Worm (Caenorhabditis elegans) whole organism, L1 larva: ENCODE results near the gene T13C5.10.
A peak's percentile ranks its signal among the peaks of the same experiment; 100 is the strongest.

ENCODE experiments used
- C04F5.9 ChIP-seq: sonication (generic microtip); optimal IDR thresholded peaks from 2 replicates; lab custom pipeline; 2016; ENCODE audit warnings: missing genetic modification characterization, missing compliant biosample characterization
- C16A3.4 ChIP-seq: fragments of 150-350 bp; optimal IDR thresholded peaks from 2 replicates; lab custom pipeline; 2014; ENCODE audit warnings: missing biosample characterization, missing genetic modification characterization
- Y116A8C.19 ChIP-seq: sonication (generic microtip); optimal IDR thresholded peaks from 2 replicates; lab custom pipeline; 2016; ENCODE audit warnings: missing compliant biosample characterization, missing genetic modification characterization, borderline replicate concordance
- blmp-1 ChIP-seq: fragments of 150-350 bp; optimal IDR thresholded peaks from 2 replicates; lab custom pipeline; 2014; ENCODE audit warnings: missing biosample characterization, missing genetic modification characterization
- ceh-63 ChIP-seq: fragments of 200-800 bp; sonication (Bioruptor generic); optimal IDR thresholded peaks from 2 replicates; lab custom pipeline; 2018; ENCODE audit warnings: mild to moderate bottlenecking, missing genetic modification characterization, missing compliant biosample characterization
- ceh-8 ChIP-seq: fragments of 200-800 bp; sonication (Bioruptor generic); optimal IDR thresholded peaks from 2 replicates; lab custom pipeline; 2018; ENCODE audit warnings: mild to moderate bottlenecking, missing genetic modification characterization, moderate library complexity, missing compliant biosample characterization
- ceh-82 ChIP-seq, 3 experiments: fragments of 150-350 bp in 1 of 3; sonication (generic microtip) in 2 of 3; optimal IDR thresholded peaks; 2 replicates each; lab custom pipeline; 2014 to 2017; ENCODE audit warnings: missing biosample characterization in 3 of 3, missing genetic modification characterization in 3 of 3
- dsc-1 ChIP-seq: sonication (generic microtip); optimal IDR thresholded peaks from 2 replicates; lab custom pipeline; 2016; ENCODE audit warnings: mild to moderate bottlenecking, missing genetic modification characterization, missing compliant biosample characterization
- egl-13 ChIP-seq: sonication (generic microtip); optimal IDR thresholded peaks from 2 replicates; lab custom pipeline; 2016; ENCODE audit warnings: missing genotype, missing genetic modification reagents, missing genetic modification characterization, missing compliant biosample characterization
- elt-3 ChIP-seq, 6 experiments: fragments of 150-350 bp in 1 of 6; sonication (generic microtip); optimal IDR thresholded peaks; 2 replicates each; lab custom pipeline; 2017 to 2018; ENCODE audit warnings: missing biosample characterization in 6 of 6, missing genetic modification characterization in 6 of 6, inconsistent platforms in 1 of 6
- ets-5 ChIP-seq: fragments of 200-800 bp; sonication (Bioruptor generic); IDR thresholded peaks from 2 replicates; pipeline ENCODE4 v1.3.6; 2022; ENCODE audit warnings: missing genetic modification characterization, missing compliant biosample characterization
- fkh-8 ChIP-seq: sonication (generic microtip); optimal IDR thresholded peaks from 2 replicates; lab custom pipeline; 2016; ENCODE audit warnings: mild to moderate bottlenecking, missing genetic modification characterization, missing compliant biosample characterization
- grh-1 ChIP-seq: fragments of 200-800 bp; sonication (Bioruptor generic); IDR thresholded peaks from 2 replicates; pipeline ENCODE4 v1.3.6; 2022; ENCODE audit warnings: missing genetic modification reagents, missing genetic modification characterization, missing compliant biosample characterization
- hlh-17 ChIP-seq: fragments of 200-800 bp; sonication (Bioruptor generic); optimal IDR thresholded peaks from 2 replicates; lab custom pipeline; 2018; ENCODE audit warnings: missing genetic modification characterization, mild to moderate bottlenecking, missing compliant biosample characterization, moderate library complexity, borderline replicate concordance
- irx-1 ChIP-seq: sonication (generic microtip); optimal IDR thresholded peaks from 2 replicates; lab custom pipeline; 2016; ENCODE audit warnings: missing genetic modification characterization, missing compliant biosample characterization
- isw-1 ChIP-seq: fragments of 200-800 bp; sonication (Bioruptor generic); IDR thresholded peaks from 2 replicates; pipeline ENCODE4 v1.3.6; 2022; ENCODE audit warnings: missing genetic modification characterization, missing compliant biosample characterization
- jun-1 ChIP-seq: fragments of 150-350 bp; optimal IDR thresholded peaks from 2 replicates; lab custom pipeline; 2014; ENCODE audit warnings: missing biosample characterization, missing genetic modification reagents, missing genetic modification characterization
- lin-14 ChIP-seq: fragments of 200-800 bp; sonication (Bioruptor generic); optimal IDR thresholded peaks from 2 replicates; lab custom pipeline; 2018; ENCODE audit warnings: mild to moderate bottlenecking, missing genetic modification characterization, moderate library complexity, missing compliant biosample characterization
- lin-39 ChIP-seq: fragments of 150-350 bp; optimal IDR thresholded peaks from 2 replicates; lab custom pipeline; 2014; ENCODE audit warnings: missing biosample characterization, missing genetic modification reagents, missing genetic modification characterization
- mab-9 ChIP-seq: fragments of 200-800 bp; sonication (Bioruptor generic); IDR thresholded peaks from 2 replicates; pipeline ENCODE4 v1.3.6; 2022; ENCODE audit warnings: missing genetic modification reagents, missing genetic modification characterization, missing compliant biosample characterization
- mdl-1 ChIP-seq, 2 experiments: fragments of 150-350 bp; optimal IDR thresholded peaks; 2 replicates each; lab custom pipeline; 2014 to 2017; ENCODE audit warnings: missing biosample characterization in 2 of 2, missing genetic modification characterization in 2 of 2, inconsistent platforms in 1 of 2
- nhr-11 ChIP-seq: fragments of 150-350 bp; optimal IDR thresholded peaks from 2 replicates; lab custom pipeline; 2014; ENCODE audit warnings: missing biosample characterization, missing genetic modification characterization
- nhr-12 ChIP-seq: sonication (generic microtip); optimal IDR thresholded peaks from 2 replicates; lab custom pipeline; 2017; ENCODE audit warnings: missing biosample characterization, missing genetic modification characterization
- nhr-19 ChIP-seq: fragments of 200-800 bp; sonication (Bioruptor generic); conservative IDR thresholded peaks from 2 replicates; pipeline ENCODE4 v1.3.6; 2022; ENCODE audit warnings: missing genetic modification characterization, missing compliant biosample characterization
- nhr-237 ChIP-seq: fragments of 150-350 bp; optimal IDR thresholded peaks from 2 replicates; lab custom pipeline; 2014; ENCODE audit warnings: missing biosample characterization, missing genetic modification characterization
- nhr-28 ChIP-seq: fragments of 150-350 bp; optimal IDR thresholded peaks from 2 replicates; lab custom pipeline; 2014; ENCODE audit warnings: missing biosample characterization, missing genetic modification characterization
- nhr-76 ChIP-seq: sonication (generic microtip); optimal IDR thresholded peaks from 2 replicates; lab custom pipeline; 2017; ENCODE audit warnings: missing biosample characterization, missing genetic modification characterization
- nhr-84 ChIP-seq: sonication (generic microtip); optimal IDR thresholded peaks from 2 replicates; lab custom pipeline; 2017; ENCODE audit warnings: missing biosample characterization, missing genetic modification characterization
- pax-3 ChIP-seq: fragments of 200-800 bp; sonication (Bioruptor generic); optimal IDR thresholded peaks from 2 replicates; lab custom pipeline; 2018; ENCODE audit warnings: mild to moderate bottlenecking, missing genetic modification characterization, moderate library complexity, missing compliant biosample characterization
- rnt-1 ChIP-seq: sonication (generic microtip); optimal IDR thresholded peaks from 2 replicates; lab custom pipeline; 2016; ENCODE audit warnings: mild to moderate bottlenecking, missing genetic modification characterization, moderate library complexity, missing compliant biosample characterization
- skn-1 ChIP-seq: fragments of 150-350 bp; optimal IDR thresholded peaks from 2 replicates; lab custom pipeline; 2014; ENCODE audit warnings: missing biosample characterization, missing genetic modification characterization
- snpc-4 ChIP-seq: fragments of 150-350 bp; optimal IDR thresholded peaks from 2 replicates; lab custom pipeline; 2014; ENCODE audit warnings: missing biosample characterization, missing genetic modification characterization
- sup-37 ChIP-seq: fragments of 200-800 bp; sonication (Bioruptor generic); optimal IDR thresholded peaks from 2 replicates; lab custom pipeline; 2018; ENCODE audit warnings: mild to moderate bottlenecking, missing genetic modification characterization, missing compliant biosample characterization
- swsn-7 ChIP-seq: sonication (generic microtip); optimal IDR thresholded peaks from 2 replicates; lab custom pipeline; 2016; ENCODE audit warnings: missing genetic modification characterization, missing compliant biosample characterization
- tlp-1 ChIP-seq: fragments of 150-350 bp; optimal IDR thresholded peaks from 2 replicates; lab custom pipeline; 2014; ENCODE audit warnings: missing biosample characterization, missing genetic modification characterization
- vab-15 ChIP-seq: sonication (generic microtip); optimal IDR thresholded peaks from 2 replicates; lab custom pipeline; 2017; ENCODE audit warnings: missing genotype, mild to moderate bottlenecking, missing genetic modification characterization, missing compliant biosample characterization
- xbp-1 ChIP-seq: sonication (generic microtip); optimal IDR thresholded peaks from 2 replicates; lab custom pipeline; 2016; ENCODE audit warnings: missing genetic modification characterization, missing compliant biosample characterization
- ztf-11 ChIP-seq, 2 experiments: sonication (generic microtip); optimal IDR thresholded peaks; 2 replicates each; lab custom pipeline; 2016 to 2017; ENCODE audit warnings: missing genetic modification characterization in 2 of 2, missing biosample characterization in 1 of 2, missing compliant biosample characterization in 1 of 2
- ztf-4 ChIP-seq: fragments of 150-350 bp; optimal IDR thresholded peaks from 2 replicates; lab custom pipeline; 2014; ENCODE audit warnings: missing biosample characterization, missing genetic modification characterization

Gene T13C5.10

ce11 chrX:6175829-6176228, 12.1 kb upstream of the T13C5.10 start, which contains the start of gene T25B2.3:
Gene T25B2.3 (plus strand): TSS chrX:6176129.
- TF ChIP-seq mdl-1 (tag; optimal IDR thresholded peaks at IDR 0.05; lab: Kevin White, UChicago) (no peak), ceh-82 (tag; optimal IDR thresholded peaks at IDR 0.05; lab: Kevin White, UChicago) (no peak)

ce11 chrX:6177944-6178566, 9.9 kb upstream of the T13C5.10 start, which contains the start of the genes T25B2.4 and T13C5.3:
Gene T25B2.4 (plus strand): TSS chrX:6178244.
Gene T13C5.3 (plus strand): TSS chrX:6178516.
- TF ChIP-seq ceh-8 (GFP tag; lab: Kevin White, UChicago) (no peak), ztf-11 (tag; optimal IDR thresholded peaks at IDR 0.05; lab: Kevin White, UChicago) (no peak), fkh-8 (tag; lab: Kevin White, UChicago) (no peak), ceh-82 (tag; optimal IDR thresholded peaks at IDR 0.05; lab: Kevin White, UChicago) (no peak), nhr-28 (tag; lab: Kevin White, UChicago) (no peak), Y116A8C.19 (tag; lab: Kevin White, UChicago) (no peak), C16A3.4 (tag; lab: Kevin White, UChicago) (no peak), vab-15 (tag; lab: Kevin White, UChicago) (no peak), rnt-1 (tag; lab: Kevin White, UChicago) (no peak), ceh-63 (GFP tag; lab: Kevin White, UChicago) (no peak), hlh-17 (GFP tag; lab: Kevin White, UChicago) (no peak), nhr-11 (no peak), nhr-19 (GFP tag; lab: Robert Waterston, UW) (no peak), lin-39 (tag; lab: Kevin White, UChicago) (no peak), snpc-4 (tag; lab: Kevin White, UChicago) (no peak), grh-1 (GFP tag; lab: Robert Waterston, UW) (no peak), xbp-1 (tag; lab: Kevin White, UChicago) (no peak), jun-1 (no peak), tlp-1 (tag; lab: Kevin White, UChicago) (no peak), irx-1 (tag; lab: Kevin White, UChicago) (no peak)

- peak; percentile 89 for TF ChIP-seq blmp-1
- no peak for TF ChIP-seq ztf-4 (tag; lab: Kevin White, UChicago)
- peak in 1 of 6 experiments; percentile 19 for TF ChIP-seq elt-3 (tag; optimal IDR thresholded peaks at IDR 0.05; lab: Kevin White, UChicago)
- TF ChIP-seq, all 84 proteins: peak for 2
Observed at ce11 chrX:6178989-6179388, 9.0 kb upstream of the T13C5.10 start.

- TF ChIP-seq sup-37 (GFP tag; lab: Kevin White, UChicago) (no peak), blmp-1 (peak; percentile 33), elt-3 (tag; optimal IDR thresholded peaks at IDR 0.05; lab: Kevin White, UChicago) (no peak)
Observed at ce11 chrX:6180293-6180692, 7.7 kb upstream of the T13C5.10 start, which contains the start of gene T13C5.7. Gene T13C5.7 (plus strand): TSS chrX:6180593.

ce11 chrX:6184709-6185108, 3.2 kb upstream of the T13C5.10 start, which contains the start of gene T13C5.2:
Gene T13C5.2 (plus strand): TSS chrX:6185009.
- TF ChIP-seq nhr-84 = no peak
- no peak for TF ChIP-seq nhr-12 (tag; lab: Kevin White, UChicago)
- no peak for TF ChIP-seq isw-1 (GFP tag; lab: Robert Waterston, UW)
- TF ChIP-seq nhr-237 (tag; lab: Kevin White, UChicago) = no peak
- TF ChIP-seq skn-1 = no peak
- no peak for TF ChIP-seq hlh-17 (GFP tag; lab: Kevin White, UChicago)
- TF ChIP-seq nhr-76 (tag; lab: Kevin White, UChicago) = no peak
- no peak for TF ChIP-seq pax-3 (tag; lab: Kevin White, UChicago)
- no peak for TF ChIP-seq ceh-82 (tag; optimal IDR thresholded peaks at IDR 0.05; lab: Kevin White, UChicago)
- no peak for TF ChIP-seq C04F5.9
- TF ChIP-seq swsn-7 (tag; lab: Kevin White, UChicago) = no peak
- no peak for TF ChIP-seq egl-13 (tag; lab: Kevin White, UChicago)
- TF ChIP-seq blmp-1 = no peak
- TF ChIP-seq ceh-63 (GFP tag; lab: Kevin White, UChicago) = no peak
- no peak for TF ChIP-seq dsc-1 (tag; lab: Kevin White, UChicago)
- no peak for TF ChIP-seq mab-9 (GFP tag; lab: Robert Waterston, UW)
- no peak for TF ChIP-seq ets-5 (GFP tag; lab: Robert Waterston, UW)
- TF ChIP-seq lin-14 (GFP tag; lab: Kevin White, UChicago) = no peak
